Fruit fly (Drosophila melanogaster) whole organism, embryonic: ENCODE data around the gene CheB98a.

Experiments
- Adf1 ChIP-seq: fragments of 200-800 bp; sonication (Bioruptor generic); IDR thresholded peaks from 2 replicates; pipeline ENCODE4 v1.3.6; 2022; ENCODE audit warnings: missing biosample characterization, missing genetic modification characterization
- BEAF-32 ChIP-seq: fragments of 200-800 bp; sonication (Bioruptor generic); optimal IDR thresholded peaks from 3 replicates; lab custom pipeline; 2017; ENCODE audit warnings: missing biosample characterization, missing genetic modification characterization, mild to moderate bottlenecking, moderate library complexity, missing genetic modification reagents
- Bgb ChIP-seq: fragments of 200-800 bp; sonication (Bioruptor generic); IDR thresholded peaks from 2 replicates; pipeline ENCODE4 v1.3.6; 2022; ENCODE audit warnings: missing biosample characterization, missing genetic modification characterization; ENCODE audit not compliant: partially characterized antibody
- CG11247 ChIP-seq: fragments of 200-800 bp; sonication (Bioruptor generic); IDR thresholded peaks from 2 replicates; pipeline ENCODE4 v1.3.6; 2022; ENCODE audit warnings: missing biosample characterization, missing genetic modification characterization
- CG13287 ChIP-seq: fragments of 200-800 bp; sonication (Bioruptor generic); IDR thresholded peaks from 2 replicates; pipeline ENCODE4 v1.3.6; 2022; ENCODE audit warnings: missing biosample characterization, missing genetic modification characterization; ENCODE audit not compliant: partially characterized antibody
- CG17186 ChIP-seq: fragments of 200-800 bp; sonication (Bioruptor generic); optimal IDR thresholded peaks from 3 replicates; lab custom pipeline; 2017; ENCODE audit warnings: missing biosample characterization, missing genetic modification reagents, missing genetic modification characterization
- CG34422 ChIP-seq: fragments of 200-800 bp; sonication (Bioruptor generic); IDR thresholded peaks from 3 replicates; pipeline ENCODE4 v1.3.6; 2022; ENCODE audit warnings: missing biosample characterization, missing genetic modification characterization
- CG4617 ChIP-seq: fragments of 200-800 bp; sonication (Bioruptor generic); optimal IDR thresholded peaks from 3 replicates; lab custom pipeline; 2016; ENCODE audit warnings: missing biosample characterization, missing genetic modification characterization, borderline replicate concordance
- CG9932 ChIP-seq: fragments of 200-800 bp; sonication (Bioruptor generic); IDR thresholded peaks from 2 replicates; pipeline ENCODE4 v1.3.6; 2022; ENCODE audit warnings: missing biosample characterization, missing genetic modification characterization
- CkIIα-i1 ChIP-seq: fragments of 200-800 bp; sonication (Bioruptor generic); IDR thresholded peaks from 2 replicates; pipeline ENCODE4 v1.3.6; 2022; ENCODE audit warnings: missing biosample characterization, missing genetic modification characterization
- Dbx ChIP-seq: fragments of 200-800 bp; sonication (Bioruptor generic); IDR thresholded peaks from 3 replicates; pipeline ENCODE4 v1.3.6; 2022; ENCODE audit warnings: missing biosample characterization, missing genetic modification characterization
- Doc3 ChIP-seq: fragments of 200-800 bp; sonication (Bioruptor generic); IDR thresholded peaks from 3 replicates; pipeline ENCODE4 v1.3.6; 2022; ENCODE audit warnings: missing biosample characterization, missing genetic modification characterization; ENCODE audit not compliant: partially characterized antibody
- Ets65A ChIP-seq: fragments of 200-800 bp; sonication (Bioruptor generic); peaks from one replicate; lab custom pipeline; 2016; ENCODE audit warnings: missing biosample characterization, missing genetic modification characterization
- Fer1 ChIP-seq: fragments of 200-800 bp; sonication (Bioruptor generic); optimal IDR thresholded peaks from 2 replicates; lab custom pipeline; 2017; ENCODE audit warnings: missing biosample characterization, mild to moderate bottlenecking, missing genetic modification characterization
- HLH4C ChIP-seq: fragments of 200-800 bp; sonication (Bioruptor generic); IDR thresholded peaks from 3 replicates; pipeline ENCODE4 v1.3.6; 2022; ENCODE audit warnings: missing biosample characterization, missing genetic modification characterization; ENCODE audit not compliant: partially characterized antibody
- MESR4 ChIP-seq: fragments of 200-800 bp; sonication (Bioruptor generic); optimal IDR thresholded peaks from 2 replicates; lab custom pipeline; 2018; ENCODE audit warnings: missing biosample characterization, mild to moderate bottlenecking, missing genetic modification characterization, moderate library complexity
- Med ChIP-seq: fragments of 200-800 bp; sonication (Bioruptor generic); peaks from one replicate; lab custom pipeline; 2016; ENCODE audit warnings: missing biosample characterization, missing genetic modification characterization, mild to moderate bottlenecking, inconsistent platforms, moderate library complexity
- Pdp1 ChIP-seq, 2 experiments: fragments of 200-800 bp; sonication (Bioruptor generic); optimal IDR thresholded peaks; 3 replicates each; lab custom pipeline; 2016; ENCODE audit warnings: missing biosample characterization in 2 of 2, missing genetic modification characterization in 2 of 2, mild to moderate bottlenecking in 1 of 2, moderate library complexity in 1 of 2
- Scr ChIP-seq: fragments of 200-800 bp; sonication (Bioruptor generic); IDR thresholded peaks from 2 replicates; pipeline ENCODE4 v1.3.6; 2022; ENCODE audit warnings: missing biosample characterization, missing genetic modification characterization; ENCODE audit not compliant: partially characterized antibody
- Sin3A ChIP-seq: fragments of >200 bp; optimal IDR thresholded peaks from 2 replicates; lab custom pipeline; 2018
- Sry-β ChIP-seq: fragments of 200-800 bp; sonication (Bioruptor generic); optimal IDR thresholded peaks from 2 replicates; lab custom pipeline; 2018; ENCODE audit warnings: missing biosample characterization, mild to moderate bottlenecking, missing genetic modification characterization, moderate library complexity
- Xrp1 ChIP-seq: fragments of 200-800 bp; sonication (Bioruptor generic); IDR thresholded peaks from 2 replicates; pipeline ENCODE4 v1.3.6; 2022; ENCODE audit warnings: missing biosample characterization, missing genetic modification characterization
- bab2 ChIP-seq: fragments of 200-800 bp; sonication (Bioruptor generic); optimal IDR thresholded peaks from 2 replicates; lab custom pipeline; 2016; ENCODE audit warnings: missing biosample characterization, missing genetic modification characterization
- bigmax ChIP-seq: fragments of 200-800 bp; sonication (Bioruptor generic); optimal IDR thresholded peaks from 2 replicates; lab custom pipeline; 2018; ENCODE audit warnings: missing biosample characterization, mild to moderate bottlenecking, missing genetic modification characterization
- da ChIP-seq: fragments of 200-800 bp; sonication (Bioruptor generic); optimal IDR thresholded peaks from 2 replicates; lab custom pipeline; 2016; ENCODE audit warnings: missing biosample characterization, missing genetic modification characterization
- dati ChIP-seq: fragments of 200-800 bp; sonication (Bioruptor generic); IDR thresholded peaks from 2 replicates; pipeline ENCODE4 v1.3.6; 2022; ENCODE audit warnings: missing biosample characterization, missing genetic modification characterization
- exex ChIP-seq: fragments of 200-800 bp; sonication (Bioruptor generic); optimal IDR thresholded peaks from 4 replicates; lab custom pipeline; 2018; ENCODE audit warnings: missing biosample characterization, mild to moderate bottlenecking, missing genetic modification characterization, moderate library complexity
- gsb-n ChIP-seq: fragments of 200-800 bp; sonication (Bioruptor generic); optimal IDR thresholded peaks from 3 replicates; lab custom pipeline; 2018; ENCODE audit warnings: missing biosample characterization, mild to moderate bottlenecking, missing genetic modification characterization
- lmd ChIP-seq: fragments of 200-800 bp; sonication (Bioruptor generic); IDR thresholded peaks from 2 replicates; pipeline ENCODE4 v1.3.6; 2022; ENCODE audit warnings: missing biosample characterization, missing genetic modification characterization
- otp ChIP-seq: fragments of 200-800 bp; sonication (Bioruptor generic); IDR thresholded peaks from 3 replicates; pipeline ENCODE4, ENCODE4 v1.3.6; 2022; ENCODE audit warnings: missing biosample characterization, missing genetic modification characterization
- pb ChIP-seq: fragments of 200-800 bp; sonication (Bioruptor generic); optimal IDR thresholded peaks from 3 replicates; lab custom pipeline; 2016; ENCODE audit warnings: missing biosample characterization, missing genetic modification characterization
- phol ChIP-seq: fragments of 200-800 bp; sonication (Bioruptor generic); optimal IDR thresholded peaks from 3 replicates; lab custom pipeline; 2018; ENCODE audit warnings: missing biosample characterization, mild to moderate bottlenecking, missing genetic modification characterization, moderate library complexity
- ranshi ChIP-seq: fragments of 200-800 bp; sonication (Bioruptor generic); IDR thresholded peaks from 2 replicates; pipeline ENCODE4 v1.3.6; 2022; ENCODE audit warnings: missing biosample characterization, missing genetic modification characterization
- row ChIP-seq: fragments of 200-800 bp; sonication (Bioruptor generic); IDR thresholded peaks from 3 replicates; pipeline ENCODE4 v1.3.6; 2022; ENCODE audit warnings: missing biosample characterization, missing genetic modification characterization
- slbo ChIP-seq: fragments of 200-800 bp; sonication (Bioruptor generic); IDR thresholded peaks from 2 replicates; pipeline ENCODE4 v1.3.6; 2022; ENCODE audit warnings: missing biosample characterization, missing genetic modification characterization
- sug ChIP-seq: fragments of 200-800 bp; optimal IDR thresholded peaks from 2 replicates; lab custom pipeline; 2019; ENCODE audit warnings: missing biosample characterization, mild to moderate bottlenecking, missing genetic modification characterization, moderate library complexity
- tup ChIP-seq: fragments of 200-800 bp; sonication (Bioruptor generic); optimal IDR thresholded peaks from 2 replicates; lab custom pipeline; 2016; ENCODE audit warnings: missing biosample characterization, mild to moderate bottlenecking, missing genetic modification characterization, moderate library complexity
- vnd ChIP-seq: fragments of 200-800 bp; sonication (Bioruptor generic); IDR thresholded peaks from 3 replicates; pipeline ENCODE4 v1.3.6; 2022; ENCODE audit warnings: missing biosample characterization, missing genetic modification characterization; ENCODE audit not compliant: partially characterized antibody
- zfh2 ChIP-seq: fragments of 200-800 bp; sonication (Bioruptor generic); optimal IDR thresholded peaks from 2 replicates; lab custom pipeline; 2016; ENCODE audit warnings: missing biosample characterization, missing genetic modification characterization

The CheB98a gene

DNA sequence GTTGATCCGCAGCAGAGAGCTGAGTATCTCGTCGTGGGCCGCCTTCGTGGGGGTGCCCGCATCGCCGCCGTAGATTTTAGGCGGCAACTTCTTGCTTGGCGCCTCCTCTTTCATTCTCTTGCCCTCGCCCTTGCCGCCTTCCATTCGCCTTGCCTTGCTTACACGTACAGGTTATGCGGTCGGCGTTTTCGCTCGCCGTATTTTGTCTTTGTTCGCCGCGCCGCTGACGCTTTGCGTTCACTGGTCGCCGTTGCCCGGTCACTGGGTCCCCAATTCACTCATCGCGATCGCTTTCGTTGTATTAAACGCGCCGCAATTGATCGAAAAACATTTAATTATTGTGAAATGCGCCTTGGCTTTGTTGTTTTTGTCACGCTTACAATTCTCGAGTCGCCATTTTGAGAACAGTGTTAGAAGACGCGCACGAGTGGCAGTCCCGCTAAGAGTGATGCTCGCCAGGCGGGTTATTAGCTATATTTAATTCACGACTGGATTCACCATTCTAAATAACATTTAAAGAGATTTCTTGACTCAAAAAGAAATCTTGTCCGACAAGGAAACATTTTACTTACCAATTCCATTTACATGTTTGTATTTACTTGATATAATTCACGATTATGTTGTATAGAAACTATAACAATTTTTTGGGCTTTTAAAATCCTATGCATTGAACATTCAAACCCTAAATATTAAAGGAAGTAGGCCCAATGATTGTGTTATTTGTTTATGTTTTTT is 4.6 kb downstream of the CheB98a start, which contains the start of gene wdn (continued):
- no peak for TF ChIP-seq CkIIα-i1 (GFP tag; lab: Robert Waterston, UW)
- peak; percentile 32; the same call in 1 of the 2 replicates for TF ChIP-seq CG9932 (GFP tag; lab: Robert Waterston, UW)
- TF ChIP-seq Ets65A, result peak; percentile 69
- TF ChIP-seq BEAF-32 (GFP tag; lab: Kevin White, UChicago), result peak; percentile 17
- TF ChIP-seq tup (GFP tag; lab: Kevin White, UChicago), result no peak
- TF ChIP-seq Fer1 (GFP tag; lab: Kevin White, UChicago), result no peak
- TF ChIP-seq Doc3 (GFP tag; lab: Robert Waterston, UW), result 0 out of 3 replicates have a peak, but pooled peaks have one; percentile 45
- TF ChIP-seq bigmax, result peak; percentile 91
- peak; percentile 93 for TF ChIP-seq Sry-β (GFP tag; lab: Kevin White, UChicago)
- TF ChIP-seq Med (GFP tag; lab: Kevin White, UChicago), result peak; percentile 72
- TF ChIP-seq row (GFP tag; lab: Robert Waterston, UW), result peak; percentile 74
- peak; percentile 96 for TF ChIP-seq MESR4
- TF ChIP-seq Scr (GFP tag; lab: Robert Waterston, UW), result peak; percentile 36; the same call in 1 of the 2 replicates
- no peak for TF ChIP-seq pb (GFP tag; lab: Kevin White, UChicago)
- TF ChIP-seq exex (tag; lab: Kevin White, UChicago), result no peak
- 0 out of 2 replicates have a peak, but pooled peaks have one; percentile 13 for TF ChIP-seq ranshi (GFP tag; lab: Robert Waterston, UW)
- peak; percentile 100 for TF ChIP-seq phol (tag; lab: Kevin White, UChicago)
- TF ChIP-seq zfh2, result peak; percentile 23
- TF ChIP-seq CG11247 (GFP tag; lab: Robert Waterston, UW), result no peak
- no peak for TF ChIP-seq Adf1
- TF ChIP-seq gsb-n, result peak; percentile 63
- TF ChIP-seq bab2 (GFP tag; lab: Kevin White, UChicago), result peak; percentile 2
- TF ChIP-seq Bgb, result peak; percentile 25; the same call in 1 of the 2 replicates
- TF ChIP-seq Dbx (GFP tag; lab: Robert Waterston, UW), result peak; percentile 53; the same call in 1 of the 3 replicates
- TF ChIP-seq CG4617, result peak; percentile 5
- TF ChIP-seq Pdp1 (GFP tag; optimal IDR thresholded peaks at IDR 0.05; lab: Kevin White, UChicago), result peak in 1 of 2 experiments; percentile 38
- TF ChIP-seq CG34422 (GFP tag; lab: Robert Waterston, UW), result peak; percentile 92; the same call in 2 of the 3 replicates
- no peak for TF ChIP-seq otp (GFP tag; lab: Robert Waterston, UW)
- TF ChIP-seq Sin3A (lab: Kevin White, UChicago), result peak; percentile 42
- peak; percentile 34 for TF ChIP-seq sug
- peak; percentile 62 for TF ChIP-seq slbo (GFP tag; lab: Robert Waterston, UW)
- peak; percentile 11; the same call in 1 of the 2 replicates for TF ChIP-seq lmd
- TF ChIP-seq Xrp1 (GFP tag; lab: Robert Waterston, UW), result no peak
- TF ChIP-seq HLH4C (GFP tag; lab: Robert Waterston, UW), result 0 out of 3 replicates have a peak, but pooled peaks have one; percentile 7
- peak; percentile 16 for TF ChIP-seq CG17186
- peak; percentile 54; the same call in 1 of the 2 replicates for TF ChIP-seq CG13287 (GFP tag; lab: Robert Waterston, UW)
- TF ChIP-seq da (GFP tag; lab: Kevin White, UChicago), result no peak
- no peak for TF ChIP-seq vnd (GFP tag; lab: Robert Waterston, UW)
- TF ChIP-seq dati (GFP tag; lab: Robert Waterston, UW), result no peak
